Worm (Caenorhabditis elegans): ENCODE data around the gene B0198.3.

DNA sequence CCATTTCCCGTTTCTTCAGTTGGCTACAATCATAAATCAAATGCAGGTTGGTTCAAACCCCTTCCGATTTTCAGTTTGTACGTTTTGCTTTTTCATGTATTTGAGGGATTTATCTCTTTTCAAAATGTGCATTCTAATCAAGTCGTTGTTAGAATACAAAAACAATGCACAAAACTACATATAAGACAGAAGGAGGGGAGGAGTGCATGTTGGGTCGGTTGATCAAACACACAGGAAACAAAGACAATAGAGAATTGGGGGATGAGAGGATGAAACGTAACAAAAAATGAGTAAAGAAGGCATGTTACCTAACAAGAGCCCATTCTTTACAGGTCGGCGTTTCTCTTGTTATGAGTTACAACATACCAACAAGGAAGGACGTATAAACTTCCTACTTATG is 41.1 kb upstream of the B0198.3 start:
- TF ChIP-seq pha-4 (tag; optimal IDR thresholded peaks at IDR 0.05): no peak
- no peak for TF ChIP-seq T26A5.8 (tag; optimal IDR thresholded peaks at IDR 0.05)
- TF ChIP-seq lin-54 (GFP tag; optimal IDR thresholded peaks at IDR 0.05): no peak
- no peak for TF ChIP-seq ceh-91 (GFP tag; IDR thresholded peaks at IDR 0.05)
- TF ChIP-seq dpff-1 (tag; optimal IDR thresholded peaks at IDR 0.05): no peak
- no peak for TF ChIP-seq xnd-1 (tag; optimal IDR thresholded peaks at IDR 0.05)
- no peak for TF ChIP-seq mes-4 (tag; optimal IDR thresholded peaks at IDR 0.05)
- no peak for TF ChIP-seq F22D6.2 (tag; optimal IDR thresholded peaks at IDR 0.05)
- no peak for TF ChIP-seq efl-1 (GFP tag; optimal IDR thresholded peaks at IDR 0.05)
